Fruit fly (Drosophila melanogaster): ENCODE results near the gene aus.

The aus gene

dm6 chr3R:21365262-21365661 is 15.9 kb upstream of the aus start (continued):
- TF ChIP-seq CG17385 (GFP tag; optimal IDR thresholded peaks at IDR 0.05) = peak; percentile 91
- peak; percentile 88 for TF ChIP-seq NC2β (GFP tag; optimal IDR thresholded peaks at IDR 0.05)
- peak; percentile 89 for TF ChIP-seq CG31388 (GFP tag; optimal IDR thresholded peaks at IDR 0.05)
- TF ChIP-seq CG4282 (GFP tag; optimal IDR thresholded peaks at IDR 0.05) = peak; percentile 76
- TF ChIP-seq CG7928 (GFP tag; optimal IDR thresholded peaks at IDR 0.05) = peak; percentile 98
- TF ChIP-seq CG2116 (GFP tag; optimal IDR thresholded peaks at IDR 0.05) = peak; percentile 93
- peak; percentile 95 for TF ChIP-seq lab (GFP tag; optimal IDR thresholded peaks at IDR 0.05)
- peak; percentile 93 for TF ChIP-seq CG12104 (GFP tag; optimal IDR thresholded peaks at IDR 0.05)
- peak; percentile 92 for TF ChIP-seq CG10654 (GFP tag; optimal IDR thresholded peaks at IDR 0.05)
- peak; percentile 95 for TF ChIP-seq Dek (tag; optimal IDR thresholded peaks at IDR 0.05)
- peak in 1 of 2 experiments; percentile 83 for TF ChIP-seq tll (GFP tag; optimal IDR thresholded peaks at IDR 0.05)
- peak; percentile 94 for TF ChIP-seq slou (GFP tag; optimal IDR thresholded peaks at IDR 0.05)
- peak; percentile 78; the same call in 2 of the 3 replicates for TF ChIP-seq CG3726 (GFP tag; IDR thresholded peaks at IDR 0.05)
- TF ChIP-seq Jarid2 (GFP tag; optimal IDR thresholded peaks at IDR 0.05) = no peak
- TF ChIP-seq CG1024 (GFP tag; IDR thresholded peaks at IDR 0.05) = peak; percentile 49; the same call in 1 of the 2 replicates
- TF ChIP-seq org-1 (GFP tag; optimal IDR thresholded peaks at IDR 0.05) = peak; percentile 88
- TF ChIP-seq sna (GFP tag; IDR thresholded peaks at IDR 0.05; ENCODE audit: partially characterized antibody) = no peak
- peak; percentile 90 for TF ChIP-seq danr (GFP tag; IDR thresholded peaks at IDR 0.05)
- no peak for TF ChIP-seq oc (tag; optimal IDR thresholded peaks at IDR 0.05)
- peak; percentile 88 for TF ChIP-seq H15 (GFP tag; IDR thresholded peaks at IDR 0.05)
- no peak for TF ChIP-seq ato (GFP tag; IDR thresholded peaks at IDR 0.05; ENCODE audit: partially characterized antibody)
- peak; percentile 86 for TF ChIP-seq CG10979 (tag; optimal IDR thresholded peaks at IDR 0.05)
- peak; percentile 97 for TF ChIP-seq CG13775 (GFP tag; optimal IDR thresholded peaks at IDR 0.05)
- TF ChIP-seq CG14710 (tag; optimal IDR thresholded peaks at IDR 0.05) = peak; percentile 95
- TF ChIP-seq pan (optimal IDR thresholded peaks at IDR 0.05) = no peak
- peak in 1 of 2 experiments; percentile 92 for TF ChIP-seq pan (GFP tag; optimal IDR thresholded peaks at IDR 0.05 in 1 of 2, IDR thresholded peaks at IDR 0.05 in 1 of 2)
- peak; percentile 86 for TF ChIP-seq ttk (GFP tag; IDR thresholded peaks at IDR 0.05)
- TF ChIP-seq CG6175 (GFP tag; IDR thresholded peaks at IDR 0.05) = peak; percentile 89
- peak; percentile 86 to 90 for TF ChIP-seq bsh (GFP tag; optimal IDR thresholded peaks at IDR 0.05)
- TF ChIP-seq Sry-β (GFP tag; optimal IDR thresholded peaks at IDR 0.05) = peak; percentile 68
- peak; percentile 96 for TF ChIP-seq Mad (GFP tag; optimal IDR thresholded peaks at IDR 0.05)
- no peak for TF ChIP-seq CG14860 (GFP tag; IDR thresholded peaks at IDR 0.05; ENCODE audit: partially characterized antibody)
- TF ChIP-seq gro (GFP tag; optimal IDR thresholded peaks at IDR 0.05) = peak; percentile 93
- TF ChIP-seq CG16863 (GFP tag; optimal IDR thresholded peaks at IDR 0.05) = peak; percentile 88
- peak; percentile 77 for TF ChIP-seq bowl (GFP tag; IDR thresholded peaks at IDR 0.05)
- TF ChIP-seq CG2889 (GFP tag; IDR thresholded peaks at IDR 0.05) = peak; percentile 85
- TF ChIP-seq CG2120 (GFP tag; optimal IDR thresholded peaks at IDR 0.05) = peak; percentile 98
- peak; percentile 90 for TF ChIP-seq CG30020 (tag; optimal IDR thresholded peaks at IDR 0.05)
- peak; percentile 95 for TF ChIP-seq CG4424 (GFP tag; optimal IDR thresholded peaks at IDR 0.05)
- peak; percentile 92 for TF ChIP-seq Bteb2 (GFP tag; optimal IDR thresholded peaks at IDR 0.05)
- peak; percentile 87 for TF ChIP-seq ap (GFP tag; IDR thresholded peaks at IDR 0.05)
- TF ChIP-seq cato (GFP tag; optimal IDR thresholded peaks at IDR 0.05; ENCODE audit: borderline replicate concordance) = peak; percentile 93
- TF ChIP-seq CG3847 (GFP tag; IDR thresholded peaks at IDR 0.05) = peak; percentile 98
- TF ChIP-seq CG16813 (GFP tag; IDR thresholded peaks at IDR 0.05; ENCODE audit: partially characterized antibody) = no peak
- TF ChIP-seq disco-r (GFP tag; optimal IDR thresholded peaks at IDR 0.05) = peak; percentile 85
- peak; percentile 92 for TF ChIP-seq vfl (GFP tag; optimal IDR thresholded peaks at IDR 0.05)
- peak; percentile 53 for TF ChIP-seq pfk (GFP tag; optimal IDR thresholded peaks at IDR 0.05)
- peak; percentile 84 for TF ChIP-seq jing (GFP tag; optimal IDR thresholded peaks at IDR 0.05)
- peak; percentile 93 for TF ChIP-seq kay (GFP tag; optimal IDR thresholded peaks at IDR 0.05)
- peak; percentile 90 for TF ChIP-seq CG15011 (GFP tag; optimal IDR thresholded peaks at IDR 0.05)
- TF ChIP-seq br (optimal IDR thresholded peaks at IDR 0.05) = no peak

Measured in whole organism, embryonic.